Worm (Caenorhabditis elegans) whole organism, late embryonic: ENCODE measurements around the gene rab-39.

Source experiments
- fkh-6 ChIP-seq: sonication (generic microtip); optimal IDR thresholded peaks from 2 replicates; lab custom pipeline; 2016; ENCODE audit warnings: missing genetic modification characterization, missing compliant biosample characterization
- tbx-2 ChIP-seq: sonication (generic microtip); optimal IDR thresholded peaks from 2 replicates; lab custom pipeline; 2016; ENCODE audit warnings: missing genetic modification characterization, missing compliant biosample characterization

- TF ChIP-seq fkh-6 (tag; lab: Kevin White, UChicago) (no peak), tbx-2 (tag; lab: Kevin White, UChicago) (no peak)
These were observed 41.1 kb downstream of the rab-39 start for ce11 chrII:9281595-9281994.
